Worm (Caenorhabditis elegans) whole organism, late embryonic: ENCODE results near the gene srd-74.

ENCODE experiments used
- C08G9.2 ChIP-seq: sonication (generic microtip); optimal IDR thresholded peaks from 2 replicates; lab custom pipeline; 2016; ENCODE audit warnings: mild to moderate bottlenecking, missing genetic modification characterization, moderate library complexity, missing compliant biosample characterization
- C38D4.7 ChIP-seq: fragments of 200-800 bp; sonication (Bioruptor generic); optimal IDR thresholded peaks from 2 replicates; lab custom pipeline; 2018; ENCODE audit warnings: mild to moderate bottlenecking, missing genetic modification characterization, moderate library complexity, missing compliant biosample characterization
- F13H6.1 ChIP-seq: sonication (generic microtip); optimal IDR thresholded peaks from 2 replicates; lab custom pipeline; 2016; ENCODE audit warnings: missing genetic modification characterization, missing compliant biosample characterization
- K02D7.2 ChIP-seq: sonication (generic microtip); optimal IDR thresholded peaks from 2 replicates; lab custom pipeline; 2017; ENCODE audit warnings: mild to moderate bottlenecking, missing genetic modification characterization, missing compliant biosample characterization
- K09A11.1 ChIP-seq: sonication (generic microtip); optimal IDR thresholded peaks from 2 replicates; lab custom pipeline; 2017; ENCODE audit warnings: antibody characterized with exemption, mild to moderate bottlenecking, missing genetic modification characterization, missing compliant biosample characterization; ENCODE audit not compliant: insufficient read depth
- T23F11.4 ChIP-seq: fragments of 200-800 bp; sonication (Bioruptor generic); optimal IDR thresholded peaks from 2 replicates; lab custom pipeline; 2018; ENCODE audit warnings: mild to moderate bottlenecking, missing genetic modification characterization, missing compliant biosample characterization
- Y22D7AL.16 ChIP-seq: sonication (generic microtip); optimal IDR thresholded peaks from 2 replicates; lab custom pipeline; 2016; ENCODE audit warnings: missing genetic modification characterization, missing compliant biosample characterization
- ahr-1 ChIP-seq: sonication (generic microtip); optimal IDR thresholded peaks from 2 replicates; lab custom pipeline; 2016; ENCODE audit warnings: missing genetic modification characterization, missing compliant biosample characterization
- ceh-14 ChIP-seq: sonication (generic microtip); optimal IDR thresholded peaks from 2 replicates; lab custom pipeline; 2016; ENCODE audit warnings: missing genotype, missing genetic modification characterization, missing compliant biosample characterization
- ceh-19 ChIP-seq: fragments of 200-800 bp; sonication (Bioruptor generic); optimal IDR thresholded peaks from 2 replicates; lab custom pipeline; 2018; ENCODE audit warnings: mild to moderate bottlenecking, missing genetic modification characterization, missing compliant biosample characterization
- ceh-22 ChIP-seq: sonication (generic microtip); optimal IDR thresholded peaks from 2 replicates; lab custom pipeline; 2017; ENCODE audit warnings: missing biosample characterization, missing genetic modification characterization
- ceh-30 ChIP-seq: fragments of 150-350 bp; optimal IDR thresholded peaks from 2 replicates; lab custom pipeline; 2014; ENCODE audit warnings: missing biosample characterization, missing genetic modification characterization
- ceh-31 ChIP-seq: sonication (generic microtip); optimal IDR thresholded peaks from 2 replicates; lab custom pipeline; 2016; ENCODE audit warnings: missing genetic modification characterization, missing compliant biosample characterization
- ceh-34 ChIP-seq: sonication (generic microtip); optimal IDR thresholded peaks from 2 replicates; lab custom pipeline; 2016; ENCODE audit warnings: mild to moderate bottlenecking, missing genetic modification characterization, missing compliant biosample characterization
- ceh-45 ChIP-seq: fragments of 200-800 bp; sonication (Bioruptor generic); IDR thresholded peaks from 2 replicates; pipeline ENCODE4 v1.3.6; 2022; ENCODE audit warnings: missing genetic modification reagents, missing genetic modification characterization, missing compliant biosample characterization
- ceh-6 ChIP-seq: fragments of 200-800 bp; sonication (Bioruptor generic); optimal IDR thresholded peaks from 2 replicates; lab custom pipeline; 2018; ENCODE audit warnings: mild to moderate bottlenecking, missing genetic modification characterization, missing compliant biosample characterization
- che-1 ChIP-seq: sonication (generic microtip); optimal IDR thresholded peaks from 2 replicates; lab custom pipeline; 2016; ENCODE audit warnings: mild to moderate bottlenecking, missing genetic modification characterization, missing compliant biosample characterization
- dve-1 ChIP-seq: sonication (generic microtip); optimal IDR thresholded peaks from 2 replicates; lab custom pipeline; 2017; ENCODE audit warnings: antibody characterized with exemption, mild to moderate bottlenecking, missing genetic modification characterization, missing compliant biosample characterization
- elt-4 ChIP-seq: sonication (generic microtip); optimal IDR thresholded peaks from 2 replicates; lab custom pipeline; 2016; ENCODE audit warnings: missing genetic modification characterization, missing compliant biosample characterization
- ets-4 ChIP-seq: sonication (generic microtip); optimal IDR thresholded peaks from 2 replicates; lab custom pipeline; 2016; ENCODE audit warnings: missing genetic modification characterization, missing compliant biosample characterization
- eyg-1 ChIP-seq: sonication (generic microtip); optimal IDR thresholded peaks from 2 replicates; lab custom pipeline; 2016; ENCODE audit warnings: missing genotype, missing genetic modification characterization, missing compliant biosample characterization
- fkh-6 ChIP-seq: sonication (generic microtip); optimal IDR thresholded peaks from 2 replicates; lab custom pipeline; 2016; ENCODE audit warnings: missing genetic modification characterization, missing compliant biosample characterization
- gmeb-2 ChIP-seq: sonication (generic microtip); optimal IDR thresholded peaks from 2 replicates; lab custom pipeline; 2016; ENCODE audit warnings: missing genetic modification characterization, inconsistent platforms, missing compliant biosample characterization
- hlh-13 ChIP-seq: fragments of 200-800 bp; sonication (Bioruptor generic); optimal IDR thresholded peaks from 2 replicates; lab custom pipeline; 2018; ENCODE audit warnings: mild to moderate bottlenecking, missing genetic modification characterization, missing compliant biosample characterization
- hlh-15 ChIP-seq: sonication (generic microtip); optimal IDR thresholded peaks from 2 replicates; lab custom pipeline; 2016; ENCODE audit warnings: missing genetic modification characterization, missing compliant biosample characterization
- hlh-30 ChIP-seq: sonication (generic microtip); optimal IDR thresholded peaks from 2 replicates; lab custom pipeline; 2017; ENCODE audit warnings: antibody characterized with exemption, missing genetic modification characterization, missing compliant biosample characterization; ENCODE audit not compliant: insufficient read depth
- hlh-6 ChIP-seq: sonication (generic microtip); optimal IDR thresholded peaks from 2 replicates; lab custom pipeline; 2016; ENCODE audit warnings: missing genotype, missing genetic modification characterization, missing compliant biosample characterization
- hlh-8 ChIP-seq: sonication (generic microtip); optimal IDR thresholded peaks from 2 replicates; lab custom pipeline; 2016; ENCODE audit warnings: missing genotype, missing genetic modification characterization, missing compliant biosample characterization
- lin-11 ChIP-seq: fragments of 200-800 bp; sonication (Bioruptor generic); optimal IDR thresholded peaks from 2 replicates; lab custom pipeline; 2018; ENCODE audit warnings: mild to moderate bottlenecking, missing genetic modification characterization, missing compliant biosample characterization
- madf-2 ChIP-seq: sonication (generic microtip); optimal IDR thresholded peaks from 2 replicates; lab custom pipeline; 2017; ENCODE audit warnings: missing genetic modification characterization, missing compliant biosample characterization
- mec-3 ChIP-seq: sonication (generic microtip); optimal IDR thresholded peaks from 2 replicates; lab custom pipeline; 2016; ENCODE audit warnings: borderline replicate concordance, missing genetic modification characterization, missing compliant biosample characterization
- nfya-1 ChIP-seq: sonication (generic microtip); optimal IDR thresholded peaks from 2 replicates; lab custom pipeline; 2017; ENCODE audit warnings: missing genetic modification characterization, mild to moderate bottlenecking, missing compliant biosample characterization, antibody characterized with exemption, moderate library complexity
- nhr-232 ChIP-seq: sonication (generic microtip); optimal IDR thresholded peaks from 2 replicates; lab custom pipeline; 2016; ENCODE audit warnings: missing genetic modification characterization, missing compliant biosample characterization
- npax-4 ChIP-seq: sonication (generic microtip); optimal IDR thresholded peaks from 2 replicates; lab custom pipeline; 2016; ENCODE audit warnings: missing genetic modification characterization, missing compliant biosample characterization
- odd-2 ChIP-seq: sonication (generic microtip); optimal IDR thresholded peaks from 2 replicates; lab custom pipeline; 2017; ENCODE audit warnings: antibody characterized with exemption, mild to moderate bottlenecking, missing genetic modification characterization, missing compliant biosample characterization
- pag-3 ChIP-seq: sonication (generic microtip); optimal IDR thresholded peaks from 2 replicates; lab custom pipeline; 2016; ENCODE audit warnings: missing compliant biosample characterization, missing genetic modification characterization, borderline replicate concordance
- pat-9 ChIP-seq: fragments of 200-800 bp; sonication (Bioruptor generic); optimal IDR thresholded peaks from 2 replicates; lab custom pipeline; 2018; ENCODE audit warnings: mild to moderate bottlenecking, missing genetic modification characterization, moderate library complexity, missing compliant biosample characterization
- pax-1 ChIP-seq: fragments of 150-350 bp; optimal IDR thresholded peaks from 2 replicates; lab custom pipeline; 2014; ENCODE audit warnings: missing biosample characterization, missing genetic modification characterization
- pha-2 ChIP-seq: sonication (generic microtip); optimal IDR thresholded peaks from 2 replicates; lab custom pipeline; 2017; ENCODE audit warnings: mild to moderate bottlenecking, missing genetic modification characterization, missing compliant biosample characterization
- pha-4 ChIP-seq: fragments of 150-350 bp; optimal IDR thresholded peaks from 2 replicates; lab custom pipeline; 2018; ENCODE audit warnings: missing biosample characterization, missing genetic modification reagents, missing genetic modification characterization
- pqm-1 ChIP-seq: sonication (generic microtip); optimal IDR thresholded peaks from 2 replicates; lab custom pipeline; 2016; ENCODE audit warnings: missing genetic modification characterization, missing compliant biosample characterization
- pros-1 ChIP-seq: fragments of 150-350 bp; optimal IDR thresholded peaks from 2 replicates; lab custom pipeline; 2014; ENCODE audit warnings: missing biosample characterization, missing genetic modification reagents, missing genetic modification characterization
- ref-2 ChIP-seq: sonication (generic microtip); optimal IDR thresholded peaks from 2 replicates; lab custom pipeline; 2016; ENCODE audit warnings: missing genetic modification characterization, missing compliant biosample characterization
- rnt-1 ChIP-seq: sonication (generic microtip); optimal IDR thresholded peaks from 2 replicates; lab custom pipeline; 2016; ENCODE audit warnings: missing genetic modification characterization, missing compliant biosample characterization
- sdc-2 ChIP-seq: sonication (generic microtip); optimal IDR thresholded peaks from 2 replicates; lab custom pipeline; 2016; ENCODE audit warnings: missing genotype, missing genetic modification characterization, missing compliant biosample characterization
- sox-4 ChIP-seq: sonication (generic microtip); optimal IDR thresholded peaks from 2 replicates; lab custom pipeline; 2017; ENCODE audit warnings: mild to moderate bottlenecking, missing genetic modification characterization, inconsistent platforms, missing compliant biosample characterization
- syd-9 ChIP-seq: sonication (generic microtip); optimal IDR thresholded peaks from 2 replicates; lab custom pipeline; 2016; ENCODE audit warnings: mild to moderate bottlenecking, missing genetic modification characterization, moderate library complexity, missing compliant biosample characterization
- tbx-2 ChIP-seq: sonication (generic microtip); optimal IDR thresholded peaks from 2 replicates; lab custom pipeline; 2016; ENCODE audit warnings: missing genetic modification characterization, missing compliant biosample characterization
- tbx-7 ChIP-seq: sonication (generic microtip); optimal IDR thresholded peaks from 2 replicates; lab custom pipeline; 2016; ENCODE audit warnings: missing genotype, missing genetic modification characterization, missing compliant biosample characterization
- ttx-3 ChIP-seq: sonication (generic microtip); optimal IDR thresholded peaks from 2 replicates; lab custom pipeline; 2016; ENCODE audit warnings: missing genetic modification reagents, missing genetic modification characterization, missing compliant biosample characterization
- unc-3 ChIP-seq, 2 experiments: fragments of 200-800 bp in 1 of 2; sonication (Bioruptor generic) in 1 of 2; sonication (generic microtip) in 1 of 2; conservative IDR thresholded peaks in 1 of 2; optimal IDR thresholded peaks in 1 of 2; 2 replicates each; pipeline versions ENCODE4 v1.3.6 to Lab custom; 2016 to 2022; ENCODE audit warnings: missing compliant biosample characterization in 2 of 2, missing genetic modification characterization in 2 of 2, missing genetic modification reagents in 1 of 2
- unc-86 ChIP-seq: sonication (generic microtip); optimal IDR thresholded peaks from 2 replicates; lab custom pipeline; 2016; ENCODE audit warnings: missing genetic modification characterization, missing compliant biosample characterization
- zip-5 ChIP-seq: sonication (generic microtip); optimal IDR thresholded peaks from 2 replicates; lab custom pipeline; 2016; ENCODE audit warnings: missing genetic modification characterization, missing compliant biosample characterization

The srd-74 gene

ce11 chrIII:11746718-11747117, 35.2 kb upstream of the srd-74 start, which contains the start of gene mrt-2:
Gene mrt-2 (plus strand): TSS chrIII:11746766.
- TF ChIP-seq madf-2 (tag; lab: Kevin White, UChicago) (no peak), T23F11.4 (GFP tag; lab: Kevin White, UChicago) (no peak), hlh-6 (tag; lab: Kevin White, UChicago) (no peak), ref-2 (tag; lab: Kevin White, UChicago) (peak; percentile 83), ceh-14 (peak; percentile 71), eyg-1 (tag; lab: Kevin White, UChicago) (peak; percentile 26), elt-4 (tag; lab: Kevin White, UChicago) (no peak), ceh-30 (tag; lab: Kevin White, UChicago) (no peak), K09A11.1 (tag; lab: Kevin White, UChicago) (no peak), ceh-22 (tag; lab: Kevin White, UChicago) (no peak), nhr-232 (tag; lab: Kevin White, UChicago) (no peak), C38D4.7 (no peak), lin-11 (tag; lab: Kevin White, UChicago) (no peak), tbx-7 (tag; lab: Kevin White, UChicago) (peak; percentile 86), pha-2 (tag; lab: Kevin White, UChicago) (no peak), ceh-34 (tag; lab: Kevin White, UChicago) (peak; percentile 36), ceh-19 (no peak), pax-1 (tag; lab: Kevin White, UChicago) (no peak), sox-4 (tag; lab: Kevin White, UChicago) (no peak), unc-86 (no peak), ahr-1 (tag; lab: Kevin White, UChicago) (no peak), pat-9 (tag; lab: Kevin White, UChicago) (no peak), sdc-2 (no peak), ceh-45 (GFP tag; lab: Robert Waterston, UW) (no peak), unc-3 (GFP tag; conservative IDR thresholded peaks at IDR 0.05; lab: Robert Waterston, UW) (no peak), unc-3 (tag; optimal IDR thresholded peaks at IDR 0.05; lab: Kevin White, UChicago) (no peak), K02D7.2 (tag; lab: Kevin White, UChicago) (no peak), ttx-3 (tag; lab: Kevin White, UChicago) (no peak), rnt-1 (peak; percentile 66), gmeb-2 (tag; lab: Kevin White, UChicago) (peak; percentile 23), pros-1 (tag; lab: Kevin White, UChicago) (no peak), F13H6.1 (tag; lab: Kevin White, UChicago) (peak; percentile 46), dve-1 (tag; lab: Kevin White, UChicago) (no peak), hlh-8 (tag; lab: Kevin White, UChicago) (peak; percentile 77), pha-4 (tag; lab: Kevin White, UChicago) (no peak), npax-4 (tag; lab: Kevin White, UChicago) (no peak), tbx-2 (tag; lab: Kevin White, UChicago) (peak; percentile 90), hlh-30 (tag; lab: Kevin White, UChicago) (no peak), mec-3 (tag; lab: Kevin White, UChicago) (peak; percentile 74), ets-4 (peak; percentile 96), fkh-6 (peak; percentile 11), Y22D7AL.16 (tag; lab: Kevin White, UChicago) (no peak), hlh-15 (tag; lab: Kevin White, UChicago) (no peak), pqm-1 (tag; lab: Kevin White, UChicago) (peak; percentile 43), che-1 (tag; lab: Kevin White, UChicago) (no peak), pag-3 (tag; lab: Kevin White, UChicago) (no peak), ceh-6 (GFP tag; lab: Kevin White, UChicago) (no peak), syd-9 (no peak), zip-5 (tag; lab: Kevin White, UChicago) (peak; percentile 80), hlh-13 (GFP tag; lab: Kevin White, UChicago) (no peak), C08G9.2 (peak; percentile 95), ceh-31 (peak; percentile 96), nfya-1 (peak; percentile 15), odd-2 (no peak)
